Fruit fly (Drosophila melanogaster): ENCODE data around the gene Sry-beta.

DNA sequence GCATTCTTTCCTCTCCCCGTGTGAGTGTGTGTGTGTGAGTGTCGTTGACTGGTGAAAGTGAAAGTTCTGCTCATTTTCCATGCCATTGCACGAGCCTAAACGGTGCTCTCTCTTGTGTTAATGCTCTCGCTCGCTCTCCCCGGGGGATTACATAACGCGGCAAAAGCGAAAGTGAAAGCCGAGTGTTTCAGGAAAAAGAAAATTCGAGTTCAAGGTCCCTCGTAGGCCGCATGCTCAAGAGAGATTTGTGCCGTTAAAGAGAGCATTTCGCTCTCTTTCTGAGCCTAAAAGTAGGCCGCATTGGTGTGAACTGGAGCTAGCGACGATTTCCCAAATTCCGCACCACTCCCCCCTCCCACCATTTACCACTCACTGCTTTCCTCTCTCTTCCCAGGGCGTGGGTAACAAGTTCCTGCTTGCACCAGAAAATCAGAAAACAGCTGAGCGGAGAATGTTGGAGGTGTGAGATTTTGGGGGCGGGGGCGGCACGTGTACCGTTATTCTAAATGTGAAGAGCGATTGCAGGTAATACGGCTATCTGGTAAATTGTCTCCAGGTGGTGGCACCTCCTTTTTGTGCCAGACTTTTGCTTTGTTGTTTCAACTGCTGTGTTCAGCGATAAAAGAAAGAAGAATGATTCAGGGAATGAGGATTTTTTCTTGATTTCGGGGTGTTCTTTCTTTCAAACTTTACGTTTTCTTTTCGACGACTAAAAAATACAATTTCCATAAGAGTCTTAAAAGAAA, 50.9 kb downstream of the Sry-beta start:
- TF ChIP-seq Mnt (GFP tag; optimal IDR thresholded peaks at IDR 0.05) (no peak), cic (GFP tag; optimal IDR thresholded peaks at IDR 0.05) (no peak), CG1620 (GFP tag; optimal IDR thresholded peaks at IDR 0.05) (no peak)
